Worm (Caenorhabditis elegans) whole organism, L4 larva: ENCODE results near the gene srx-121.

Source experiments
- aly-2 ChIP-seq: sonication (generic microtip); optimal IDR thresholded peaks from 2 replicates; lab custom pipeline; 2018; ENCODE audit warnings: missing biosample characterization, missing genetic modification characterization
- lir-3 ChIP-seq: sonication (generic microtip); optimal IDR thresholded peaks from 2 replicates; lab custom pipeline; 2016; ENCODE audit warnings: mild to moderate bottlenecking, missing genetic modification characterization, missing compliant biosample characterization
- nhr-77 ChIP-seq: fragments of 150-350 bp; optimal IDR thresholded peaks from 2 replicates; lab custom pipeline; 2014; ENCODE audit warnings: missing biosample characterization, missing genetic modification characterization
- unc-39 ChIP-seq: sonication (generic microtip); optimal IDR thresholded peaks from 2 replicates; lab custom pipeline; 2017; ENCODE audit warnings: missing biosample characterization, missing genetic modification characterization
- unc-62 ChIP-seq, 3 experiments: fragments of 150-350 bp in 1 of 3; sonication (generic microtip); optimal IDR thresholded peaks in 2 of 3; peaks in 1 of 3; 1 replicate in 1 of 3; 2 replicates in 2 of 3; lab custom pipeline; 2014 to 2017; ENCODE audit warnings: missing biosample characterization in 3 of 3, missing genetic modification characterization in 3 of 3, missing genetic modification reagents in 3 of 3, missing genotype in 1 of 3

- TF ChIP-seq unc-62 (GFP tag; optimal IDR thresholded peaks at IDR 0.05 in 1 of 2; lab: Kevin White, UChicago) (no peak), unc-62 (tag; optimal IDR thresholded peaks at IDR 0.05; lab: Kevin White, UChicago) (no peak), aly-2 (no peak), nhr-77 (peak; percentile 54), lir-3 (tag; lab: Kevin White, UChicago) (no peak), unc-39 (tag; lab: Kevin White, UChicago) (no peak)
These were observed 15.7 kb upstream of the srx-121 start for ce11 chrV:3388299-3388698.
